Fruit fly (Drosophila melanogaster) whole organism, embryonic: ENCODE results near the gene CG17327.

Source experiments
- Abd-B ChIP-seq: fragments of 200-800 bp; sonication (Bioruptor generic); optimal IDR thresholded peaks from 2 replicates; lab custom pipeline; 2018; ENCODE audit warnings: missing biosample characterization, mild to moderate bottlenecking, missing genetic modification characterization, moderate library complexity
- Blimp-1 ChIP-seq: fragments of 200-800 bp; sonication (Bioruptor generic); optimal IDR thresholded peaks from 3 replicates; lab custom pipeline; 2018; ENCODE audit warnings: missing biosample characterization, missing genetic modification characterization, mild to moderate bottlenecking, moderate library complexity, missing genetic modification reagents
- CG10979 ChIP-seq: fragments of 200-800 bp; sonication (Bioruptor generic); optimal IDR thresholded peaks from 2 replicates; lab custom pipeline; 2018; ENCODE audit warnings: missing biosample characterization, mild to moderate bottlenecking, missing genetic modification characterization, moderate library complexity
- CG12219 ChIP-seq: fragments of 200-800 bp; sonication (Bioruptor generic); optimal IDR thresholded peaks from 3 replicates; lab custom pipeline; 2018; ENCODE audit warnings: missing biosample characterization, mild to moderate bottlenecking, missing genetic modification characterization
- CG12236 ChIP-seq: fragments of 200-800 bp; sonication (Bioruptor generic); optimal IDR thresholded peaks from 2 replicates; lab custom pipeline; 2016; ENCODE audit warnings: missing biosample characterization, missing genetic modification characterization
- CG12659 ChIP-seq: fragments of 200-800 bp; sonication (Bioruptor generic); optimal IDR thresholded peaks from 3 replicates; lab custom pipeline; 2017; ENCODE audit warnings: mild to moderate bottlenecking, missing biosample characterization, missing genetic modification reagents, missing genetic modification characterization
- CG13624 ChIP-seq: fragments of 200-800 bp; sonication (Bioruptor generic); optimal IDR thresholded peaks from 2 replicates; lab custom pipeline; 2016; ENCODE audit warnings: missing biosample characterization, missing genetic modification characterization
- CG14667 ChIP-seq: fragments of 200-800 bp; sonication (Bioruptor generic); IDR thresholded peaks from 2 replicates; pipeline ENCODE4 v1.3.6; 2022; ENCODE audit warnings: missing biosample characterization, missing genetic modification characterization
- CG15479 ChIP-seq: fragments of 200-800 bp; sonication (Bioruptor generic); optimal IDR thresholded peaks from 3 replicates; lab custom pipeline; 2019; ENCODE audit warnings: missing biosample characterization, mild to moderate bottlenecking, missing genetic modification characterization, moderate library complexity
- CG15514 ChIP-seq: fragments of 200-800 bp; sonication (Bioruptor generic); optimal IDR thresholded peaks from 3 replicates; lab custom pipeline; 2017; ENCODE audit warnings: missing biosample characterization, missing genetic modification characterization, mild to moderate bottlenecking, moderate library complexity, missing genetic modification reagents
- CG17359 ChIP-seq: fragments of 200-800 bp; sonication (Bioruptor generic); optimal IDR thresholded peaks from 3 replicates; lab custom pipeline; 2018; ENCODE audit warnings: missing biosample characterization, mild to moderate bottlenecking, missing genetic modification characterization, moderate library complexity
- CG17612 ChIP-seq: fragments of 200-800 bp; sonication (Bioruptor generic); IDR thresholded peaks from 2 replicates; pipeline ENCODE4 v1.3.6; 2022; ENCODE audit warnings: missing biosample characterization, missing genetic modification characterization
- CG17802 ChIP-seq: fragments of 200-800 bp; sonication (Bioruptor generic); optimal IDR thresholded peaks from 2 replicates; lab custom pipeline; 2018; ENCODE audit warnings: missing biosample characterization, mild to moderate bottlenecking, missing genetic modification characterization, moderate library complexity
- CG18262 ChIP-seq: fragments of 200-800 bp; optimal IDR thresholded peaks from 3 replicates; lab custom pipeline; 2019; ENCODE audit warnings: missing biosample characterization, mild to moderate bottlenecking, missing genetic modification characterization, moderate library complexity
- CG18599 ChIP-seq: fragments of 200-800 bp; sonication (Bioruptor generic); optimal IDR thresholded peaks from 3 replicates; lab custom pipeline; 2017; ENCODE audit warnings: missing biosample characterization, missing genetic modification characterization, mild to moderate bottlenecking, moderate library complexity, missing genetic modification reagents
- CG30020 ChIP-seq: fragments of 200-800 bp; optimal IDR thresholded peaks from 2 replicates; lab custom pipeline; 2019; ENCODE audit warnings: missing biosample characterization, mild to moderate bottlenecking, missing genetic modification characterization, moderate library complexity
- CG30431 ChIP-seq: fragments of 200-800 bp; sonication (Bioruptor generic); optimal IDR thresholded peaks from 2 replicates; lab custom pipeline; 2017; ENCODE audit warnings: missing biosample characterization, missing genetic modification characterization
- CG6254 ChIP-seq: fragments of 200-800 bp; sonication (Bioruptor generic); optimal IDR thresholded peaks from 3 replicates; lab custom pipeline; 2017; ENCODE audit warnings: mild to moderate bottlenecking, missing biosample characterization, missing genetic modification reagents, missing genetic modification characterization
- CG7839 ChIP-seq: fragments of 200-800 bp; sonication (Bioruptor generic); optimal IDR thresholded peaks from 3 replicates; lab custom pipeline; 2018; ENCODE audit warnings: missing biosample characterization, mild to moderate bottlenecking, missing genetic modification characterization, moderate library complexity
- CG8281 ChIP-seq: fragments of 200-800 bp; sonication (Bioruptor generic); optimal IDR thresholded peaks from 2 replicates; lab custom pipeline; 2018; ENCODE audit warnings: missing biosample characterization, mild to moderate bottlenecking, missing genetic modification characterization, moderate library complexity
- CG9817 ChIP-seq: fragments of 200-800 bp; sonication (Bioruptor generic); optimal IDR thresholded peaks from 2 replicates; lab custom pipeline; 2018; ENCODE audit warnings: missing biosample characterization, mild to moderate bottlenecking, missing genetic modification characterization, moderate library complexity
- E2f2 ChIP-seq: fragments of 200-800 bp; sonication (Bioruptor generic); IDR thresholded peaks from 2 replicates; pipeline ENCODE4 v1.3.6; 2022; ENCODE audit warnings: missing biosample characterization, missing genetic modification characterization
- Fer2 ChIP-seq: fragments of 200-800 bp; sonication (Bioruptor generic); optimal IDR thresholded peaks from 2 replicates; lab custom pipeline; 2018; ENCODE audit warnings: missing biosample characterization, mild to moderate bottlenecking, missing genetic modification characterization, moderate library complexity
- Hey ChIP-seq: fragments of 200-800 bp; sonication (Bioruptor generic); optimal IDR thresholded peaks from 3 replicates; lab custom pipeline; 2018; ENCODE audit warnings: missing biosample characterization, mild to moderate bottlenecking, missing genetic modification characterization
- Hmr ChIP-seq: fragments of 200-800 bp; sonication (Bioruptor generic); optimal IDR thresholded peaks from 3 replicates; lab custom pipeline; 2017; ENCODE audit warnings: mild to moderate bottlenecking, missing biosample characterization, missing genetic modification reagents, missing genetic modification characterization
- Hsf ChIP-seq: fragments of 200-800 bp; sonication (Bioruptor generic); optimal IDR thresholded peaks from 3 replicates; lab custom pipeline; 2016; ENCODE audit warnings: missing biosample characterization, missing genetic modification characterization
- Mrtf ChIP-seq: fragments of 200-800 bp; sonication (Bioruptor generic); IDR thresholded peaks from 3 replicates; pipeline ENCODE4 v1.3.6; 2022; ENCODE audit warnings: missing biosample characterization, missing genetic modification characterization
- Nf-YC ChIP-seq: fragments of 200-800 bp; optimal IDR thresholded peaks from 3 replicates; lab custom pipeline; 2019; ENCODE audit warnings: missing biosample characterization, mild to moderate bottlenecking, missing genetic modification characterization, moderate library complexity
- Sox102F ChIP-seq: fragments of 200-800 bp; sonication (Bioruptor generic); optimal IDR thresholded peaks from 2 replicates; lab custom pipeline; 2018; ENCODE audit warnings: missing biosample characterization, mild to moderate bottlenecking, missing genetic modification characterization, moderate library complexity
- Trl ChIP-seq, 3 experiments: fragments of >200 bp in 2 of 3; fragments of 200-800 bp in 1 of 3; sonication (Bioruptor generic) in 1 of 3; optimal IDR thresholded peaks; 2 replicates in 1 of 3; 3 replicates in 2 of 3; lab custom pipeline; 2016 to 2017; ENCODE audit warnings: missing biosample characterization in 1 of 3, missing genetic modification characterization in 1 of 3
- Vsx1 ChIP-seq: fragments of 200-800 bp; sonication (Bioruptor generic); optimal IDR thresholded peaks from 2 replicates; lab custom pipeline; 2017; ENCODE audit warnings: missing biosample characterization, mild to moderate bottlenecking, missing genetic modification characterization, missing genetic modification reagents
- al ChIP-seq: fragments of 200-800 bp; sonication (Bioruptor generic); IDR thresholded peaks from 2 replicates; pipeline ENCODE4 v1.3.6; 2022; ENCODE audit warnings: missing biosample characterization, missing genetic modification characterization
- ap ChIP-seq: fragments of 200-800 bp; sonication (Bioruptor generic); IDR thresholded peaks from 2 replicates; pipeline ENCODE4 v1.3.6; 2022; ENCODE audit warnings: missing biosample characterization, missing genetic modification characterization
- ara ChIP-seq: fragments of 200-800 bp; sonication (Bioruptor generic); IDR thresholded peaks from 2 replicates; pipeline ENCODE4 v1.3.6; 2022; ENCODE audit warnings: missing biosample characterization, missing genetic modification characterization
- dmrt99B ChIP-seq: fragments of 200-800 bp; sonication (Bioruptor generic); optimal IDR thresholded peaks from 2 replicates; lab custom pipeline; 2018; ENCODE audit warnings: missing biosample characterization, mild to moderate bottlenecking, missing genetic modification characterization, moderate library complexity
- ewg ChIP-seq: fragments of 200-800 bp; sonication (Bioruptor generic); optimal IDR thresholded peaks from 3 replicates; lab custom pipeline; 2017; ENCODE audit warnings: mild to moderate bottlenecking, missing biosample characterization, missing genetic modification reagents, missing genetic modification characterization
- gcm2 ChIP-seq: fragments of 200-800 bp; sonication (Bioruptor generic); optimal IDR thresholded peaks from 2 replicates; lab custom pipeline; 2016; ENCODE audit warnings: missing biosample characterization, missing genetic modification characterization
- ind ChIP-seq: fragments of 200-800 bp; sonication (Bioruptor generic); optimal IDR thresholded peaks from 3 replicates; lab custom pipeline; 2016; ENCODE audit warnings: missing biosample characterization, missing genetic modification characterization
- kah ChIP-seq: fragments of 200-800 bp; sonication (Bioruptor generic); optimal IDR thresholded peaks from 2 replicates; lab custom pipeline; 2018; ENCODE audit warnings: missing biosample characterization, mild to moderate bottlenecking, missing genetic modification characterization
- lola ChIP-seq, 3 experiments: fragments of >200 bp in 2 of 3; fragments of 200-800 bp in 1 of 3; sonication (Bioruptor generic) in 1 of 3; optimal IDR thresholded peaks; 2 replicates each; lab custom pipeline; 2017 to 2019; ENCODE audit warnings: missing biosample characterization in 3 of 3, missing genetic modification characterization in 3 of 3, mild to moderate bottlenecking in 1 of 3, moderate library complexity in 1 of 3
- nau ChIP-seq: fragments of 200-800 bp; sonication (Bioruptor generic); optimal IDR thresholded peaks from 3 replicates; lab custom pipeline; 2017; ENCODE audit warnings: missing biosample characterization, mild to moderate bottlenecking, missing genetic modification characterization, missing genetic modification reagents
- oc ChIP-seq: fragments of 200-800 bp; sonication (Bioruptor generic); optimal IDR thresholded peaks from 2 replicates; lab custom pipeline; 2018; ENCODE audit warnings: missing biosample characterization, mild to moderate bottlenecking, missing genetic modification characterization, moderate library complexity
- pzg ChIP-seq: fragments of 200-800 bp; sonication (Bioruptor generic); optimal IDR thresholded peaks from 3 replicates; lab custom pipeline; 2018; ENCODE audit warnings: missing biosample characterization, mild to moderate bottlenecking, missing genetic modification characterization, moderate library complexity
- schlank ChIP-seq: fragments of 200-800 bp; sonication (Bioruptor generic); optimal IDR thresholded peaks from 2 replicates; lab custom pipeline; 2018; ENCODE audit warnings: missing biosample characterization, mild to moderate bottlenecking, missing genetic modification characterization
- tx ChIP-seq: fragments of 200-800 bp; sonication (Bioruptor generic); optimal IDR thresholded peaks from 2 replicates; lab custom pipeline; 2016; ENCODE audit warnings: missing biosample characterization, missing genetic modification characterization
- vnd ChIP-seq: fragments of 200-800 bp; sonication (Bioruptor generic); IDR thresholded peaks from 3 replicates; pipeline ENCODE4 v1.3.6; 2022; ENCODE audit warnings: missing biosample characterization, missing genetic modification characterization; ENCODE audit not compliant: partially characterized antibody
- zf30C ChIP-seq: fragments of 200-800 bp; sonication (Bioruptor generic); optimal IDR thresholded peaks from 3 replicates; lab custom pipeline; 2018; ENCODE audit warnings: missing biosample characterization, mild to moderate bottlenecking, missing genetic modification characterization

The CG17327 gene

DNA sequence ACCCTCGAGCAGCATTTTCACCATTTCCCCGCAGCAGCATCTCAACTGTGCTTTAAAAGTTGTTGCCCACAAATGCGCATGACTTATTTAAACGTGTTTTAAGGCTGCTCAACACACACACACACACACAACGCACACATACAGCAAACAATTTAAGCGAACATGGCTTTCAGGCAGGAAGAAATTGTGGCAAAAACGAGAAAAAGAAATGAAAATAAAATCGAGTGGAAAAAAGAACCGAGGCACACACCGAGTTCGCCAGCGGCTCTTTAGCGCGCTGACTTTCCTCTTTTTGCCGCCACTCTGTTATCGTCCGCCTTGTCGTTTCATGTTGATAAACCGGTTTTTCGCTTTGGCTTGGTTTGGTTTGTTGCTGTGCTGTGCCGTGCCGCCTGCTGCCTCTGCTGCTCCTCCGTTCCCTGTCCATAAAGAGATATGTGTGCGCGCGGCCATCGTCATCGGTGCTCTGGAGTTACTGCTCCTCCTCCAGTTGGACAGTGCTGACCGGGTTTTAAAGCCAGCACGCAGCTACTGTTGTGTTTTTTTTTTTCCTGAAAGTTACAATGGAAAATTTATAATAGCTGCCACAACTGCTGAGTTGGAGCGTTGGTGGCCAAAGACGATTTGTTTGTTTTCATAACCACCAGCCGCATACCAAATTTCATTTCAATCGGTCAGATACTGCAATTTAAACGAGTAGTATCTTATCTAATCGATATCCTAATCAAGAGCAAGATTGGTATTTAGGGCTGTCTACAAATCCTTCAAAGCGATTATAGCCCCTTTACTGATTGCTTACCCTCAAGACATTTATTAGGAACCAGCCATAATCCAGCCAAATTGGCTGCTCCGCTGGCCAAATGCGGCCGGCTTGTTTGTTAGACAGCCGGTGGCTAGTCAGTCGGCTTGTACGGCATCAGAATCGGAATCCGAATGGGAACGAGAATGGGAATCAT lies 18.6 kb upstream of the CG17327 start (continued):
- TF ChIP-seq Trl (optimal IDR thresholded peaks at IDR 0.05; lab: Kevin White, UChicago) (no peak), Trl (GFP tag; optimal IDR thresholded peaks at IDR 0.05; lab: Kevin White, UChicago) (peak; percentile 12), Fer2 (tag; lab: Kevin White, UChicago) (no peak), E2f2 (GFP tag; lab: Robert Waterston, UW) (peak; percentile 16; the same call in 1 of the 2 replicates), tx (no peak), CG9817 (tag; lab: Kevin White, UChicago) (no peak), CG14667 (GFP tag; lab: Robert Waterston, UW) (no peak), zf30C (no peak), Abd-B (GFP tag; lab: Kevin White, UChicago) (no peak), CG17359 (tag; lab: Kevin White, UChicago) (no peak), CG15514 (GFP tag; lab: Kevin White, UChicago) (peak; percentile 31), ap (GFP tag; lab: Robert Waterston, UW) (no peak), dmrt99B (no peak), Nf-YC (tag; lab: Kevin White, UChicago) (no peak), CG17802 (tag; lab: Kevin White, UChicago) (no peak), Sox102F (no peak), CG12236 (GFP tag; lab: Kevin White, UChicago) (no peak), nau (GFP tag; lab: Kevin White, UChicago) (no peak), vnd (GFP tag; lab: Robert Waterston, UW) (no peak), CG18599 (GFP tag; lab: Kevin White, UChicago) (no peak), ewg (GFP tag; lab: Kevin White, UChicago) (peak; percentile 78), schlank (tag; lab: Kevin White, UChicago) (no peak), CG15479 (GFP tag; lab: Kevin White, UChicago) (no peak), CG30431 (GFP tag; lab: Kevin White, UChicago) (no peak), Hsf (GFP tag; lab: Kevin White, UChicago) (no peak), CG6254 (GFP tag; lab: Kevin White, UChicago) (no peak), CG12659 (GFP tag; lab: Kevin White, UChicago) (peak; percentile 22), pzg (GFP tag; lab: Kevin White, UChicago) (no peak), Hey (no peak), CG12219 (GFP tag; lab: Kevin White, UChicago) (no peak), Hmr (GFP tag; lab: Kevin White, UChicago) (peak; percentile 40), al (GFP tag; lab: Robert Waterston, UW) (no peak), CG7839 (tag; lab: Kevin White, UChicago) (no peak), oc (no peak), CG30020 (tag; lab: Kevin White, UChicago) (no peak), ara (GFP tag; lab: Robert Waterston, UW) (no peak), CG8281 (tag; lab: Kevin White, UChicago) (no peak), Mrtf (GFP tag; lab: Robert Waterston, UW) (no peak), CG13624 (GFP tag; lab: Kevin White, UChicago) (no peak), CG17612 (GFP tag; lab: Robert Waterston, UW) (no peak), lola (GFP tag; optimal IDR thresholded peaks at IDR 0.05; lab: Kevin White, UChicago) (no peak), CG10979 (tag; lab: Kevin White, UChicago) (no peak), Blimp-1 (no peak), Vsx1 (GFP tag; lab: Kevin White, UChicago) (no peak), CG18262 (tag; lab: Kevin White, UChicago) (no peak), gcm2 (GFP tag; lab: Kevin White, UChicago) (no peak), ind (no peak), kah (no peak)
